Worm (Caenorhabditis elegans) whole organism, L1 larva: ENCODE results near the gene C04A2.15.

ENCODE experiments used
- ceh-90 ChIP-seq: sonication (generic microtip); optimal IDR thresholded peaks from 2 replicates; lab custom pipeline; 2016; ENCODE audit warnings: missing genetic modification characterization, missing compliant biosample characterization
- ces-1 ChIP-seq: fragments of 150-350 bp; optimal IDR thresholded peaks from 2 replicates; lab custom pipeline; 2014; ENCODE audit warnings: missing biosample characterization, missing genetic modification reagents, missing genetic modification characterization
- egl-27 ChIP-seq, 2 experiments: fragments of 150-350 bp in 1 of 2; sonication (generic microtip); optimal IDR thresholded peaks; 3 replicates each; lab custom pipeline; 2017 to 2018; ENCODE audit warnings: missing biosample characterization in 2 of 2, missing genetic modification characterization in 2 of 2, missing genetic modification reagents in 2 of 2
- elt-3 ChIP-seq, 6 experiments: fragments of 150-350 bp in 1 of 6; sonication (generic microtip); optimal IDR thresholded peaks; 2 replicates each; lab custom pipeline; 2017 to 2018; ENCODE audit warnings: missing biosample characterization in 6 of 6, missing genetic modification characterization in 6 of 6, inconsistent platforms in 1 of 6
- jun-1 ChIP-seq: fragments of 150-350 bp; optimal IDR thresholded peaks from 2 replicates; lab custom pipeline; 2014; ENCODE audit warnings: missing biosample characterization, missing genetic modification reagents, missing genetic modification characterization
- lin-35 ChIP-seq, 2 experiments: fragments of 150-350 bp; optimal IDR thresholded peaks; 2 replicates each; lab custom pipeline; 2014; ENCODE audit warnings: missing biosample characterization in 2 of 2, missing genetic modification characterization in 2 of 2, missing genetic modification reagents in 2 of 2
- nhr-12 ChIP-seq: sonication (generic microtip); optimal IDR thresholded peaks from 2 replicates; lab custom pipeline; 2017; ENCODE audit warnings: missing biosample characterization, missing genetic modification characterization
- nhr-28 ChIP-seq: fragments of 150-350 bp; optimal IDR thresholded peaks from 2 replicates; lab custom pipeline; 2014; ENCODE audit warnings: missing biosample characterization, missing genetic modification characterization
- nhr-76 ChIP-seq: sonication (generic microtip); optimal IDR thresholded peaks from 2 replicates; lab custom pipeline; 2017; ENCODE audit warnings: missing biosample characterization, missing genetic modification characterization
- nhr-77 ChIP-seq: fragments of 150-350 bp; optimal IDR thresholded peaks from 2 replicates; lab custom pipeline; 2014; ENCODE audit warnings: missing biosample characterization, missing genetic modification characterization
- nhr-85 ChIP-seq: sonication (generic microtip); peaks from one replicate; lab custom pipeline; 2016; ENCODE audit warnings: missing genetic modification characterization, inconsistent platforms, missing compliant biosample characterization
- skn-1 ChIP-seq: fragments of 150-350 bp; optimal IDR thresholded peaks from 2 replicates; lab custom pipeline; 2014; ENCODE audit warnings: missing biosample characterization, missing genetic modification characterization

- no peak for TF ChIP-seq nhr-28 (tag; lab: Kevin White, UChicago)
- no peak for TF ChIP-seq skn-1
- no peak for TF ChIP-seq egl-27 (tag; optimal IDR thresholded peaks at IDR 0.05; lab: Kevin White, UChicago)
- TF ChIP-seq nhr-12 (tag; lab: Kevin White, UChicago) = no peak
- TF ChIP-seq nhr-76 = no peak
- no peak for TF ChIP-seq lin-35 (GFP tag; optimal IDR thresholded peaks at IDR 0.05; lab: Kevin White, UChicago)
- TF ChIP-seq nhr-77 = no peak
- no peak for TF ChIP-seq ces-1
- TF ChIP-seq jun-1 (tag; lab: Kevin White, UChicago) = no peak
- TF ChIP-seq elt-3 (tag; optimal IDR thresholded peaks at IDR 0.05; lab: Kevin White, UChicago) = peak in 3 of 6 experiments; percentile 4 to 50 (median 33)
- TF ChIP-seq nhr-85 (tag; lab: Kevin White, UChicago) = no peak
- no peak for TF ChIP-seq ceh-90
Observed at ce11 chrII:6821832-6822231, 30.2 kb upstream of the C04A2.15 start.
